Fruit fly (Drosophila melanogaster) whole organism, wandering third instar larva: ENCODE data around the gene Spn28B.

Experiments used
- Abd-B ChIP-seq: fragments of >200 bp; optimal IDR thresholded peaks from 2 replicates; lab custom pipeline; 2017; ENCODE audit warnings: missing biosample characterization, missing genetic modification characterization
- Myc ChIP-seq: fragments of >200 bp; optimal IDR thresholded peaks from 2 replicates; lab custom pipeline; 2017
- OdsH ChIP-seq: fragments of 200-800 bp; sonication (Bioruptor generic); optimal IDR thresholded peaks from 2 replicates; lab custom pipeline; 2016; ENCODE audit warnings: missing biosample characterization, mild to moderate bottlenecking, missing genetic modification characterization
- Rel ChIP-seq, 2 experiments: fragments of 200-800 bp; sonication (Bioruptor generic) in 1 of 2; optimal IDR thresholded peaks; 2 replicates in 1 of 2; 3 replicates in 1 of 2; lab custom pipeline; 2016 to 2019; ENCODE audit warnings: mild to moderate bottlenecking in 2 of 2, missing biosample characterization in 2 of 2, missing genetic modification characterization in 2 of 2, moderate library complexity in 1 of 2
- Sp1 ChIP-seq: fragments of 200-800 bp; sonication (Bioruptor generic); optimal IDR thresholded peaks from 3 replicates; lab custom pipeline; 2019; ENCODE audit warnings: missing biosample characterization, mild to moderate bottlenecking, missing genetic modification characterization, moderate library complexity
- brk ChIP-seq: fragments of 200-800 bp; sonication (Bioruptor generic); optimal IDR thresholded peaks from 2 replicates; lab custom pipeline; 2016; ENCODE audit warnings: missing biosample characterization, mild to moderate bottlenecking, missing genetic modification characterization
- dl ChIP-seq, 2 experiments: fragments of 175-275, 200-275 bp in 1 of 2; fragments of 200-275 bp in 1 of 2; sonication (Bioruptor generic); optimal IDR thresholded peaks; lab custom pipeline; 2018; ENCODE audit warnings: mild to moderate bottlenecking in 2 of 2, missing biosample characterization in 2 of 2, missing genetic modification characterization in 2 of 2, moderate library complexity in 2 of 2; ENCODE audit not compliant: partially characterized antibody in 2 of 2, insufficient read depth in 1 of 2
- dsf ChIP-seq: sonication (Bioruptor generic); optimal IDR thresholded peaks from 2 replicates; lab custom pipeline; 2016; ENCODE audit warnings: missing biosample characterization, missing genetic modification characterization, borderline replicate concordance
- lola ChIP-seq: fragments of >200 bp; optimal IDR thresholded peaks from 2 replicates; lab custom pipeline; 2017; ENCODE audit warnings: missing biosample characterization, missing genetic modification characterization
- psq ChIP-seq: fragments of 200-800 bp; sonication (Bioruptor generic); optimal IDR thresholded peaks from 3 replicates; lab custom pipeline; 2017; ENCODE audit warnings: missing biosample characterization, mild to moderate bottlenecking, missing genetic modification characterization, moderate library complexity

DNA sequence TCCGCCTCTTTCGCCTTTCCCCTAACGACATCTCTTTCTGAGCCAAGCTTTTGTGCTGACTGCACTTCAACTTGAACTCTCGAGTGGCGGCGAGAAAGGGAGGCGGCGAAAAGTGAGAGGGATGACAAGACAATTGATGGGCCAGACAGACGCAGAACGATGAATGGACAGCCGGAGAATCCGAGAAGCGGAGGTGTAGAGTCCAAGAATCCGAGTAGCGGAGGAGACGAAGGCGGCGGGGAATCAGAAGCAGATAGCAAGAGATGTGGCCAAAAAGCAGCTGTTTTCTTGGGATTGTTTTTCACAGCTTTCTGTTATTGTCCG, 8.2 kb upstream of the Spn28B start:
- TF ChIP-seq OdsH (GFP tag; lab: Kevin White, UChicago), result no peak
- no peak for TF ChIP-seq dsf (GFP tag; lab: Kevin White, UChicago)
- TF ChIP-seq Sp1 (GFP tag; lab: Kevin White, UChicago), result no peak
- TF ChIP-seq psq (GFP tag; lab: Kevin White, UChicago), result peak; percentile 94
- TF ChIP-seq dl (GFP tag; optimal IDR thresholded peaks at IDR 0.05; lab: Kevin White, UChicago; ENCODE audit: insufficient read depth in 1 of 2, partially characterized antibody in 2 of 2), result no peak
- no peak for TF ChIP-seq Rel (GFP tag; optimal IDR thresholded peaks at IDR 0.05; lab: Kevin White, UChicago)
- TF ChIP-seq Rel (tag; optimal IDR thresholded peaks at IDR 0.05; lab: Kevin White, UChicago), result no peak
- no peak for TF ChIP-seq Myc (lab: Kevin White, UChicago)
- no peak for TF ChIP-seq Abd-B (GFP tag; lab: Kevin White, UChicago)
- TF ChIP-seq lola (GFP tag; lab: Kevin White, UChicago), result no peak
- no peak for TF ChIP-seq brk (GFP tag; lab: Kevin White, UChicago)
